Fruit fly (Drosophila melanogaster) whole organism, prepupa: ENCODE results near the gene CG13056.

Experiments used
- CG8319 ChIP-seq: fragments of 200-800 bp; sonication (Bioruptor generic); optimal IDR thresholded peaks from 3 replicates; lab custom pipeline; 2016; ENCODE audit warnings: missing biosample characterization, missing genetic modification characterization
- Lpt ChIP-seq: fragments of 200-800 bp; sonication (Bioruptor generic); optimal IDR thresholded peaks from 3 replicates; lab custom pipeline; 2016; ENCODE audit warnings: missing biosample characterization, missing genetic modification characterization
- cyc ChIP-seq: fragments of 200-800 bp; sonication (Bioruptor generic); optimal IDR thresholded peaks from 3 replicates; lab custom pipeline; 2016; ENCODE audit warnings: missing biosample characterization, missing genetic modification characterization

DNA sequence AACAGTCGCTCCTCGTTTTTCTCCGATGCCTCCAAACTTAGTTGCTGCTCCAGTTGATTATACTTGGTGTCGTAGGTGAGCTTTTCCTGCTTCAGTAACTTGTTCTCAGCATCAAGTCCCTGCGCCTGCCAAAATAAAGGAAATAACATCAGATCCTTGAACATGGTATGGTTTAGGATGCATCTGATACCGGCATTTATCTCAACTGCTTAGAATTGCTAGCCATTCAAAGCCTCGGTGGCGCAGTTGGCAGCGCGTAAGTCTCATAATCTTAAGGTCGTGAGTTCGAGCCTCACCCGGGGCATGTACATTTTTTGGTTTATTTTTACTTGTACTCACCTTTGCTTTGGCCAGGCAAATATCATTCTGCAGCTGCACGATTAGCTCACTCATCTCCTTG lies 16.6 kb downstream of the CG13056 start:
- no peak for TF ChIP-seq CG8319
- no peak for TF ChIP-seq Lpt
- TF ChIP-seq cyc (GFP tag; lab: Kevin White, UChicago): no peak
